Worm (Caenorhabditis elegans) whole organism, early embryonic: Measurements from ENCODE around the gene K05B2.2.

Experiments used
- ama-1 ChIP-seq: fragments of 150-350 bp; optimal IDR thresholded peaks from 2 replicates; lab custom pipeline; 2014
- flt-1 ChIP-seq: fragments of 200-800 bp; sonication (Bioruptor generic); IDR thresholded peaks from 2 replicates; pipeline ENCODE4 v1.3.6; 2022; ENCODE audit warnings: missing genetic modification characterization, missing compliant biosample characterization

DNA sequence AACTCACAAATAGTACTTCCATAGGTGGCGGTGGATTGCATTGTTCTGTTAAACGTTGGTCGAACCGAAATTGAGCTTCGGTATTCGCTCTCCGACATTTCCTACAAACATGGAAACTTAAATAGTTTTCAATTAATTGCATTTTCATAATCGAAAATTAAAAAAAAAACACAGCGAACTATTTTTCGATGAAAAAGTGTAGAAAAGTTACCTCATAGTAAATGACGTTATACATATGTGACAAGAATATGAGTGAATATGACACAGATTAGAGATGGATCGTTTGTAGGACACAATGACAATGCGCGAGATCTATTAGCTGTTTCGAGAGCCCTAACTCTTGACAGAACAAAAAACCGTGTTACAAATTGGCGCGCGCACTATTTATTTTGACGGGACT is 10.0 kb downstream of the K05B2.2 start, which contains the start of gene ifa-4:
- TF ChIP-seq ama-1 (lab: Kevin White, UChicago) (no peak), flt-1 (GFP tag; lab: Robert Waterston, UW) (no peak)
